Fruit fly (Drosophila melanogaster) whole organism, pupa: ENCODE results near the gene elB.

Experiments used
- CG10348 ChIP-seq: fragments of 200-800 bp; sonication (Bioruptor generic); IDR thresholded peaks from 2 replicates; pipeline ENCODE4 v1.3.6; 2022; ENCODE audit warnings: missing biosample characterization, missing genetic modification characterization
- CG12605 ChIP-seq: fragments of 200-800 bp; sonication (Bioruptor generic); IDR thresholded peaks from 2 replicates; pipeline ENCODE4 v1.3.6; 2022; ENCODE audit warnings: missing biosample characterization, missing genetic modification characterization
- CG13204 ChIP-seq: fragments of 200-800 bp; sonication (Bioruptor generic); optimal IDR thresholded peaks from 2 replicates; lab custom pipeline; 2018; ENCODE audit warnings: missing biosample characterization, mild to moderate bottlenecking, missing genetic modification characterization, moderate library complexity
- CG14655 ChIP-seq: fragments of 200-800 bp; sonication (Bioruptor generic); optimal IDR thresholded peaks from 3 replicates; lab custom pipeline; 2017; ENCODE audit warnings: mild to moderate bottlenecking, missing biosample characterization, missing genetic modification reagents, missing genetic modification characterization
- CG15710 ChIP-seq: fragments of 200-800 bp; sonication (Bioruptor generic); optimal IDR thresholded peaks from 2 replicates; lab custom pipeline; 2018; ENCODE audit warnings: missing biosample characterization, mild to moderate bottlenecking, missing genetic modification characterization, moderate library complexity
- CG17806 ChIP-seq: fragments of 200-800 bp; sonication (Bioruptor generic); optimal IDR thresholded peaks from 2 replicates; lab custom pipeline; 2018; ENCODE audit warnings: missing biosample characterization, mild to moderate bottlenecking, missing genetic modification characterization, moderate library complexity
- CG32121 ChIP-seq: fragments of 200-800 bp; sonication (Bioruptor generic); IDR thresholded peaks from 2 replicates; pipeline ENCODE4 v1.3.6; 2022; ENCODE audit warnings: missing biosample characterization, missing genetic modification characterization
- CG34367 ChIP-seq: fragments of 200-800 bp; sonication (Bioruptor generic); optimal IDR thresholded peaks from 2 replicates; lab custom pipeline; 2018; ENCODE audit warnings: missing biosample characterization, mild to moderate bottlenecking, missing genetic modification characterization
- CG4496 ChIP-seq: fragments of 200-800 bp; sonication (Bioruptor generic); IDR thresholded peaks from 3 replicates; pipeline ENCODE4 v1.3.6; 2022; ENCODE audit warnings: missing biosample characterization, missing genetic modification characterization
- CG8159 ChIP-seq: fragments of 200-800 bp; sonication (Bioruptor generic); optimal IDR thresholded peaks from 3 replicates; lab custom pipeline; 2018; ENCODE audit warnings: missing biosample characterization, mild to moderate bottlenecking, missing genetic modification characterization, moderate library complexity
- CG8301 ChIP-seq: fragments of 200-800 bp; sonication (Bioruptor generic); optimal IDR thresholded peaks from 2 replicates; lab custom pipeline; 2018; ENCODE audit warnings: missing biosample characterization, mild to moderate bottlenecking, missing genetic modification characterization
- CG9948 ChIP-seq: fragments of 200-800 bp; sonication (Bioruptor generic); optimal IDR thresholded peaks from 2 replicates; lab custom pipeline; 2018; ENCODE audit warnings: missing biosample characterization, mild to moderate bottlenecking, missing genetic modification characterization, moderate library complexity
- D1 ChIP-seq: fragments of 200-800 bp; sonication (Bioruptor generic); optimal IDR thresholded peaks from 2 replicates; lab custom pipeline; 2018; ENCODE audit warnings: missing biosample characterization, mild to moderate bottlenecking, missing genetic modification characterization, moderate library complexity
- EcR ChIP-seq: fragments of 200-800 bp; sonication (Bioruptor generic); optimal IDR thresholded peaks from 3 replicates; lab custom pipeline; 2019; ENCODE audit warnings: missing biosample characterization, missing genetic modification characterization, mild to moderate bottlenecking, moderate library complexity, missing genetic modification reagents
- Ets98B ChIP-seq: fragments of 200-800 bp; sonication (Bioruptor generic); IDR thresholded peaks from 2 replicates; pipeline ENCODE4 v1.3.6; 2022; ENCODE audit warnings: missing biosample characterization, missing genetic modification characterization
- Pif1A ChIP-seq: fragments of 200-800 bp; sonication (Bioruptor generic); optimal IDR thresholded peaks from 3 replicates; lab custom pipeline; 2016; ENCODE audit warnings: missing biosample characterization, missing genetic modification characterization
- Pif1B ChIP-seq: fragments of 200-800 bp; sonication (Bioruptor generic); optimal IDR thresholded peaks from 3 replicates; lab custom pipeline; 2016; ENCODE audit warnings: missing biosample characterization, missing genetic modification characterization
- Snoo ChIP-seq: fragments of 200-800 bp; sonication (Bioruptor generic); optimal IDR thresholded peaks from 3 replicates; lab custom pipeline; 2017; ENCODE audit warnings: missing biosample characterization, mild to moderate bottlenecking, missing genetic modification characterization, inconsistent platforms
- fd96Ca ChIP-seq: fragments of 200-800 bp; sonication (Bioruptor generic); IDR thresholded peaks from 3 replicates; pipeline ENCODE4 v1.3.6; 2022; ENCODE audit warnings: missing biosample characterization, missing genetic modification characterization
- gl ChIP-seq: fragments of 200-800 bp; sonication (Bioruptor generic); optimal IDR thresholded peaks from 2 replicates; lab custom pipeline; 2018; ENCODE audit warnings: missing biosample characterization, mild to moderate bottlenecking, missing genetic modification characterization
- rn ChIP-seq: fragments of 200-800 bp; sonication (Bioruptor generic); IDR thresholded peaks from 2 replicates; pipeline ENCODE4 v1.3.6; 2022; ENCODE audit warnings: missing biosample characterization, missing genetic modification characterization

elB gene

DNA sequence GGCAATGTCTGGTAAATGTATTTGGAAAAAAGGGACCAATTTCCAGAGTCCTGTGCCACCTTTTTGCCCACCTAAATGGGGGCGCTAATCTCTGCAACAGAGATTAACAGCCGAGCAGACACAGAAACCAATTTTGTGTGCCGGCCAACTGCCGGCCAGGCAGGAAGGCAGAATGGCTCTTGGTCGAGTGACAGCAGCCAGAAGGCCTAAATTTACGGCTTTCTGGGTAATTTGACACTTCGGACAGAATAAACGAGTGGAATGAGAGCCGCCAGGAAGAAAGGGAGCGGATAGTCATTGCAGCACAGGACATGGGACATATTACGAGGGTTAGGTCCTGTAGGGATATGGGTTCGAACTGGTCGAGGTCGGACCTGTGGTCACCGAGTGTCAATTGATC is 22.1 kb upstream of the elB start:
- no peak for TF ChIP-seq D1 (tag; lab: Kevin White, UChicago)
- TF ChIP-seq CG32121: no peak
- TF ChIP-seq CG10348: no peak
- no peak for TF ChIP-seq Pif1A (GFP tag; lab: Kevin White, UChicago)
- no peak for TF ChIP-seq CG13204 (GFP tag; lab: Kevin White, UChicago)
- no peak for TF ChIP-seq CG12605 (GFP tag; lab: Robert Waterston, UW)
- TF ChIP-seq CG34367 (tag; lab: Kevin White, UChicago): no peak
- TF ChIP-seq Ets98B (GFP tag; lab: Robert Waterston, UW): no peak
- no peak for TF ChIP-seq EcR (GFP tag; lab: Kevin White, UChicago)
- no peak for TF ChIP-seq Snoo
- TF ChIP-seq CG15710 (tag; lab: Kevin White, UChicago): no peak
- TF ChIP-seq fd96Ca (GFP tag; lab: Robert Waterston, UW): no peak
- no peak for TF ChIP-seq Pif1B

- TF ChIP-seq D1 (tag; lab: Kevin White, UChicago): no peak
- TF ChIP-seq fd96Ca (GFP tag; lab: Robert Waterston, UW): no peak
- no peak for TF ChIP-seq rn (GFP tag; lab: Robert Waterston, UW)
- no peak for TF ChIP-seq EcR (GFP tag; lab: Kevin White, UChicago)
- no peak for TF ChIP-seq CG34367 (tag; lab: Kevin White, UChicago)
- TF ChIP-seq CG17806 (tag; lab: Kevin White, UChicago): no peak
- no peak for TF ChIP-seq Pif1A (GFP tag; lab: Kevin White, UChicago)
- no peak for TF ChIP-seq CG15710 (tag; lab: Kevin White, UChicago)
- no peak for TF ChIP-seq CG8159 (tag; lab: Kevin White, UChicago)
- no peak for TF ChIP-seq CG10348
These were observed 20.9 kb upstream of the elB start for dm6 chr2L:14430138-14430815.

- no peak for TF ChIP-seq CG8301 (tag; lab: Kevin White, UChicago)
- no peak for TF ChIP-seq D1 (tag; lab: Kevin White, UChicago)
- TF ChIP-seq CG4496 (GFP tag; lab: Robert Waterston, UW): no peak
- no peak for TF ChIP-seq CG13204 (GFP tag; lab: Kevin White, UChicago)
- no peak for TF ChIP-seq CG8159 (tag; lab: Kevin White, UChicago)
- TF ChIP-seq, all 21 proteins: peak for 0
These were observed 15.7 kb upstream of the elB start, which contains the start of gene Cpr35B for dm6 chr2L:14425089-14425488. Gene Cpr35B (minus strand): TSS chr2L:14425189.

DNA sequence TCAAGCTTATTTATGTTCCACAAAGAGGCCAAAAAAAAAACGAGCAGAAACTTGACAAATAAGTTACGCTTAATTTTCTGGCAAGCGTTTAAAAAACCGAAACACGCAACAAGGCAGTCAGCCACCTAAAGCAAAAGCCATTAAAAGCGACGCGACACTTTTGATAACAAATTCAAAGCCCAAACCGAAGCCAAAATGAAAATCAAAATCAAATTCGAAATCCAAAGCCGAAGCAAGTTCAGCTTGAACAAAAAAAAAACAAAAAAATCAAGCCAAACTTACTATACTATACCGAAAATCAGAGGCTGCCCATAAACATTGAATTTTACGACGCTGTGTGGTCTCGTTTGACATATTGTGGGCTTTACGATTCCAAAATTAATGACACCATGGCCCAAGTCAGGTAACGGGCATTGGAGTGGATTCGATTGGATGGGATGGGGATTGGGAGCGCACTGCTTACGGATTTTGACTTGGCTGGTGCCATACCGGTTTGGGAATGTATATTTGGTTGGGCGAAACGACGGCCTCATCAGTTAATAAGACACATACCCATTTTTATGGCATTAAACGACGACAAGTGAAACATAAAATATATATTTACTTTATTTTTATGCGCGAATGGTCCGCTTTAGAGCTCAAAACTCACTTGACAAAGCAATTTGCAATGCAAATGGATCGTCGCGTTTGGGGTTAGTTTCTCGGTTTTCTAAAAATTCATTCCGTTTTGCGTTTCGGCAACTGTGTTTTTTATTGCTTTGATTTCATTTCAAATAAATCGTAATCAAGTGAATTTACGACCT is 12.9 kb upstream of the elB start:
- no peak for TF ChIP-seq rn (GFP tag; lab: Robert Waterston, UW)
- TF ChIP-seq CG15710 (tag; lab: Kevin White, UChicago): no peak
- no peak for TF ChIP-seq CG12605 (GFP tag; lab: Robert Waterston, UW)
- no peak for TF ChIP-seq CG8159 (tag; lab: Kevin White, UChicago)
- no peak for TF ChIP-seq CG9948 (tag; lab: Kevin White, UChicago)
- TF ChIP-seq CG8301 (tag; lab: Kevin White, UChicago): no peak
- TF ChIP-seq CG14655 (GFP tag; lab: Kevin White, UChicago): no peak
- no peak for TF ChIP-seq Pif1B
- no peak for TF ChIP-seq D1 (tag; lab: Kevin White, UChicago)
- no peak for TF ChIP-seq CG10348
- TF ChIP-seq CG32121: no peak
- no peak for TF ChIP-seq CG13204 (GFP tag; lab: Kevin White, UChicago)
- no peak for TF ChIP-seq CG34367 (tag; lab: Kevin White, UChicago)
- TF ChIP-seq gl: no peak
- TF ChIP-seq CG4496 (GFP tag; lab: Robert Waterston, UW): no peak
- no peak for TF ChIP-seq Snoo
- TF ChIP-seq CG17806 (tag; lab: Kevin White, UChicago): no peak
- TF ChIP-seq Pif1A (GFP tag; lab: Kevin White, UChicago): no peak
- no peak for TF ChIP-seq Ets98B (GFP tag; lab: Robert Waterston, UW)

dm6 chr2L:14417231-14417630 is 7.9 kb upstream of the elB start, which contains the start of gene Pburs:
Gene Pburs (minus strand): TSS chr2L:14417331.
- no peak for TF ChIP-seq CG8159 (tag; lab: Kevin White, UChicago)
- no peak for TF ChIP-seq CG13204 (GFP tag; lab: Kevin White, UChicago)

- TF ChIP-seq CG10348 (no peak), Pif1B (no peak), Snoo (no peak), CG17806 (tag; lab: Kevin White, UChicago) (no peak), EcR (GFP tag; lab: Kevin White, UChicago) (no peak), CG9948 (tag; lab: Kevin White, UChicago) (no peak), D1 (tag; lab: Kevin White, UChicago) (no peak), Pif1A (GFP tag; lab: Kevin White, UChicago) (no peak), CG14655 (GFP tag; lab: Kevin White, UChicago) (no peak), rn (GFP tag; lab: Robert Waterston, UW) (no peak), CG13204 (GFP tag; lab: Kevin White, UChicago) (no peak), CG32121 (no peak), CG8159 (tag; lab: Kevin White, UChicago) (no peak), CG4496 (GFP tag; lab: Robert Waterston, UW) (no peak), Ets98B (GFP tag; lab: Robert Waterston, UW) (no peak), CG8301 (tag; lab: Kevin White, UChicago) (no peak), CG15710 (tag; lab: Kevin White, UChicago) (no peak), gl (no peak)
These were observed 5.0 kb upstream of the elB start for dm6 chr2L:14414291-14414893.
